Worm (Caenorhabditis elegans): Measurements from ENCODE around the gene clec-213.

Gene clec-213

DNA sequence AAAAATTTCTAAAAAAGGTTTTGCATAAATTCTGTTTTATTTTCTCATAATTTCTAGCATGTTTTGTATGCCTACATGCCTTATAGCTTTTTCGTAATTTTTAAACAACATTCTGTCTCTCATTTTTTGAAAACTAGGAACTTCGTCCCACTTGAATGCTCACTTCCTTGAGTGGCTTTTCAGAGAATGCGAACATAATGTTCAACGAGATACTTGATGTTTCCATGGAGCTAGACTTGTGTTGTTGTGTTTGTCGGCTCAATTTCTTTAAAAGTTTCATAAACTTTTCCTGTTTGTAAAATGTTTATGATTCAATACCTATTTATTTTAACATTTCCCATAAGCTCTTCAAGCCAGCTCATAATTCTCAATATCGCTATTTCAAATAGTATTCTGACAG is at the start of gene clec-213:
TSS of gene clec-213 (plus strand) at position 301 of the 400 bp plus-strand sequence.
- TF ChIP-seq die-1 (tag; optimal IDR thresholded peaks at IDR 0.05) (no peak), gei-17 (GFP tag; optimal IDR thresholded peaks at IDR 0.05) (no peak), ceh-79 (tag; optimal IDR thresholded peaks at IDR 0.05) (no peak), F33H1.4 (GFP tag; IDR thresholded peaks at IDR 0.05) (no peak), attf-6 (GFP tag; IDR thresholded peaks at IDR 0.05) (no peak), rcor-1 (GFP tag; IDR thresholded peaks at IDR 0.05) (no peak), madf-6 (GFP tag; IDR thresholded peaks at IDR 0.05) (no peak), chd-7 (tag; optimal IDR thresholded peaks at IDR 0.05) (no peak), aptf-3 (GFP tag; IDR thresholded peaks at IDR 0.05) (no peak), madf-3 (GFP tag; IDR thresholded peaks at IDR 0.05) (no peak), repo-1 (tag; optimal IDR thresholded peaks at IDR 0.05) (no peak), Y56A3A.18 (GFP tag; IDR thresholded peaks at IDR 0.05) (no peak), ZK185.1 (tag; optimal IDR thresholded peaks at IDR 0.05; ENCODE audit: poor library complexity, severe bottlenecking) (no peak), nhr-27 (tag; optimal IDR thresholded peaks at IDR 0.05) (no peak), somi-1 (GFP tag; optimal IDR thresholded peaks at IDR 0.05) (no peak), ama-1 (optimal IDR thresholded peaks at IDR 0.05) (no peak), ama-1 (GFP tag; optimal IDR thresholded peaks at IDR 0.05) (no peak)

DNA sequence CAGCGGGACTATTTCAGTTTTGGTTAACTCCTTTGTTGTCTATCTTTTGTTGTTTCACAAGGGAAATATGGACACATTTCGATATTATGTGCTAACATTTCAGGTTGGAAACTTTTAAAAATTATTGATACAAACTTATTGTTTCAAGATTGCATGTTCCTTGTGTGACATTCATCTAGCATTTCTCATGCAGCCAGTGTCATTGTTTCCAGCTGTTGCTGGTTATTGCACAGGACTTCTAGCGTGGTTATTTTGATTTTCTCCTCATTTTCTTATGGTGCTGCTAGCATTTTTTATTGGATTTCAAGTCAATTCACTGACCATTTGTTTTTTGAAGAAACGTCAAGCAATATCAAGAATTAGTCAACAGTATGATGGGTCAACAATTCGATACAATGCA is 49.1 kb upstream of the clec-213 start:
- TF ChIP-seq pha-4 (tag; optimal IDR thresholded peaks at IDR 0.05) (no peak), F55B11.4 (tag; optimal IDR thresholded peaks at IDR 0.05; ENCODE audit: borderline replicate concordance, insufficient read depth) (no peak), zim-3 (tag; optimal IDR thresholded peaks at IDR 0.05) (no peak), hmg-1.2 (GFP tag; IDR thresholded peaks at IDR 0.05) (no peak), atf-7 (tag; optimal IDR thresholded peaks at IDR 0.05) (no peak), ztf-28 (GFP tag; IDR thresholded peaks at IDR 0.05) (no peak), ceh-27 (GFP tag; optimal IDR thresholded peaks at IDR 0.05) (no peak), madf-3 (GFP tag; IDR thresholded peaks at IDR 0.05) (no peak), lir-1 (GFP tag; conservative IDR thresholded peaks at IDR 0.05) (no peak), ets-4 (GFP tag; optimal IDR thresholded peaks at IDR 0.05) (no peak), lsy-27 (tag; optimal IDR thresholded peaks at IDR 0.05; ENCODE audit: borderline replicate concordance, insufficient read depth) (no peak)

DNA sequence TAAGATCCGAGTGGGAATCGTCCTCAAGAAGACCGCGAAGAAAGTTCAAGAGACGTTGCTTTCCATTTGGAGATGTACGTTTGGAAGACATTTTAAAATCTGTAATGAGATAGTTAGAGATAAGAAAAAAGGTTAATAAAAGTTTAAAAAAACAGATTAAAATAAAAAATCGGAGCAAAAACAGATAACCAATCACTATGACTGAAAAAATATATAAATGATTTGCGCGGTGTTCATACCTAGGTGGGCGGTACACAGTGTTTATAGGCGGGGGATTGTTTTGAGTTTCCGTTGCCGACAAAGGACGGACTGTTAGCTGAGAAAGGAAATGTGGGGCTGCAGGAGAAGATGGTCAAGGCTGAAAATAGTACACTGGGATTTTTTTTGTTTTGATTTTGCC is 46.3 kb upstream of the clec-213 start, which contains the start of gene ets-7:
TSS of gene ets-7 (minus strand) at position 101 of the 400 bp plus-strand sequence.
- no peak for TF ChIP-seq F57C9.4 (tag; optimal IDR thresholded peaks at IDR 0.05)
- no peak for TF ChIP-seq ztf-28 (GFP tag; IDR thresholded peaks at IDR 0.05)
- no peak for TF ChIP-seq rec-8 (tag; optimal IDR thresholded peaks at IDR 0.05)
- no peak for TF ChIP-seq ztf-18 (tag; optimal IDR thresholded peaks at IDR 0.05)
- no peak for TF ChIP-seq cebp-2 (GFP tag; IDR thresholded peaks at IDR 0.05)
- TF ChIP-seq bed-2 (GFP tag; IDR thresholded peaks at IDR 0.05), result no peak

DNA sequence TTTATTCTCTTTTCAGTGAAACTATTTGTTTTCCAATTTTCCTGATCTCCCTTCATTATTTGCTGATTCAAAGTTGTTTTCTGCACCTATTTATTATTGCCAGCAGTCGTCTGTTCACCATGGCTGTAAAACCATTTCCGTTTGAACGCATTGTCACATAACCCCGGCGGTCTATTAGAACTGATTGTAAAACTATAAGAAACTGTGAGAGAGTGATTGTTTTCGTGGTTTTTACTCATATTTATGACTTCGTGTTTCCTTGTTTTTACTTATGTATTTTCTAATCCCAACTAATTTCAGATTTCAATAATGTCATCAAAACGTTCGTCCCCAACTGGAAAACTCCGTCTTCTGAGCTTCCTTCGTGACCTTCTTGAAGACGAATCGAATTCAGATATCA is 42.0 kb upstream of the clec-213 start, which contains the start of gene F19F10.1:
TSS of gene F19F10.1 (plus strand) at position 301 of the 400 bp plus-strand sequence.
- no peak for TF ChIP-seq madf-10 (tag; optimal IDR thresholded peaks at IDR 0.05)
- no peak for TF ChIP-seq xnd-1 (tag; optimal IDR thresholded peaks at IDR 0.05)
- no peak for TF ChIP-seq cebp-2 (GFP tag; IDR thresholded peaks at IDR 0.05)
- no peak for TF ChIP-seq ZK185.1 (tag; optimal IDR thresholded peaks at IDR 0.05; ENCODE audit: poor library complexity, severe bottlenecking)
- TF ChIP-seq ceh-40 (GFP tag; IDR thresholded peaks at IDR 0.05), result no peak
